Worm (Caenorhabditis elegans) whole organism, L2 larva: Measurements from ENCODE around the gene nuo-3.

Experiments
- C34F6.9 ChIP-seq: fragments of 150-350 bp; optimal IDR thresholded peaks from 2 replicates; lab custom pipeline; 2014; ENCODE audit warnings: missing biosample characterization, missing genetic modification characterization
- F13H6.1 ChIP-seq: sonication (generic microtip); optimal IDR thresholded peaks from 2 replicates; lab custom pipeline; 2016; ENCODE audit warnings: missing genetic modification characterization, missing compliant biosample characterization
- R02D3.7 ChIP-seq: fragments of 150-350 bp; optimal IDR thresholded peaks from 2 replicates; lab custom pipeline; 2014; ENCODE audit warnings: missing biosample characterization, missing genetic modification characterization
- Y55F3AM.14 ChIP-seq: fragments of 200-800 bp; sonication (Bioruptor generic); optimal IDR thresholded peaks from 2 replicates; lab custom pipeline; 2018; ENCODE audit warnings: mild to moderate bottlenecking, missing genetic modification characterization, missing compliant biosample characterization
- alr-1 ChIP-seq: fragments of 150-350 bp; optimal IDR thresholded peaks from 2 replicates; lab custom pipeline; 2014; ENCODE audit warnings: missing biosample characterization, missing genetic modification characterization
- aly-2 ChIP-seq: fragments of 150-350 bp; optimal IDR thresholded peaks from 2 replicates; lab custom pipeline; 2014; ENCODE audit warnings: missing biosample characterization, missing genetic modification characterization
- ama-1 ChIP-seq: fragments of 150-350 bp; optimal IDR thresholded peaks from 2 replicates; lab custom pipeline; 2018; ENCODE audit warnings: inconsistent platforms
- ceh-16 ChIP-seq: fragments of 150-350 bp; optimal IDR thresholded peaks from 2 replicates; lab custom pipeline; 2014; ENCODE audit warnings: missing biosample characterization, missing genetic modification characterization
- ceh-82 ChIP-seq: fragments of 150-350 bp; optimal IDR thresholded peaks from 2 replicates; lab custom pipeline; 2014; ENCODE audit warnings: missing biosample characterization, missing genetic modification characterization
- crh-2 ChIP-seq: sonication (generic microtip); optimal IDR thresholded peaks from 2 replicates; lab custom pipeline; 2017; ENCODE audit warnings: missing biosample characterization, missing genetic modification characterization
- egl-27 ChIP-seq: sonication (generic microtip); optimal IDR thresholded peaks from 3 replicates; lab custom pipeline; 2017; ENCODE audit warnings: missing biosample characterization, missing genetic modification reagents, missing genetic modification characterization
- elt-1 ChIP-seq: fragments of 150-350 bp; optimal IDR thresholded peaks from 2 replicates; lab custom pipeline; 2014; ENCODE audit warnings: missing biosample characterization, missing genetic modification characterization
- elt-3 ChIP-seq: sonication (generic microtip); optimal IDR thresholded peaks from 2 replicates; lab custom pipeline; 2017; ENCODE audit warnings: missing biosample characterization, missing genetic modification characterization
- fos-1 ChIP-seq: fragments of 150-350 bp; optimal IDR thresholded peaks from 2 replicates; lab custom pipeline; 2014; ENCODE audit warnings: missing biosample characterization, missing genetic modification characterization
- gmeb-1 ChIP-seq: fragments of 150-350 bp; optimal IDR thresholded peaks from 2 replicates; lab custom pipeline; 2014; ENCODE audit warnings: missing biosample characterization, missing genetic modification characterization
- lin-11 ChIP-seq: fragments of 150-350 bp; sonication (generic microtip); optimal IDR thresholded peaks from 2 replicates; lab custom pipeline; 2014; ENCODE audit warnings: missing biosample characterization, missing genetic modification characterization, inconsistent platforms, mixed read lengths
- lin-13 ChIP-seq: fragments of 150-350 bp; optimal IDR thresholded peaks from 2 replicates; lab custom pipeline; 2014; ENCODE audit warnings: missing biosample characterization, missing genetic modification reagents, missing genetic modification characterization
- lin-39 ChIP-seq: fragments of 150-350 bp; optimal IDR thresholded peaks from 2 replicates; lab custom pipeline; 2014; ENCODE audit warnings: missing biosample characterization, missing genetic modification reagents, missing genetic modification characterization
- lsy-2 ChIP-seq, 2 experiments: fragments of 150-350 bp in 1 of 2; sonication (generic microtip) in 1 of 2; optimal IDR thresholded peaks; 2 replicates each; lab custom pipeline; 2014 to 2017; ENCODE audit warnings: missing biosample characterization in 2 of 2, missing genetic modification characterization in 2 of 2
- mab-5 ChIP-seq: fragments of 150-350 bp; optimal IDR thresholded peaks from 2 replicates; lab custom pipeline; 2014; ENCODE audit warnings: missing biosample characterization, missing genetic modification characterization
- mbf-1 ChIP-seq: sonication (generic microtip); optimal IDR thresholded peaks from 2 replicates; lab custom pipeline; 2017; ENCODE audit warnings: missing biosample characterization, missing genetic modification characterization
- mdl-1 ChIP-seq, 2 experiments: fragments of 150-350 bp in 1 of 2; sonication (generic microtip) in 1 of 2; optimal IDR thresholded peaks; 2 replicates each; lab custom pipeline; 2017; ENCODE audit warnings: missing biosample characterization in 2 of 2, missing genetic modification characterization in 2 of 2
- nhr-11 ChIP-seq: fragments of 150-350 bp; optimal IDR thresholded peaks from 2 replicates; lab custom pipeline; 2014; ENCODE audit warnings: missing biosample characterization, missing genetic modification characterization
- nhr-12 ChIP-seq: fragments of 150-350 bp; optimal IDR thresholded peaks from 2 replicates; lab custom pipeline; 2014; ENCODE audit warnings: missing biosample characterization, missing genetic modification characterization
- nhr-129 ChIP-seq: fragments of 150-350 bp; optimal IDR thresholded peaks from 2 replicates; lab custom pipeline; 2014; ENCODE audit warnings: missing biosample characterization, missing genetic modification characterization
- nhr-21 ChIP-seq: fragments of 150-350 bp; optimal IDR thresholded peaks from 2 replicates; lab custom pipeline; 2014; ENCODE audit warnings: missing biosample characterization, missing genetic modification characterization
- nhr-23 ChIP-seq: fragments of 150-350 bp; optimal IDR thresholded peaks from 2 replicates; lab custom pipeline; 2014; ENCODE audit warnings: missing biosample characterization, missing genetic modification reagents, missing genetic modification characterization
- nhr-237 ChIP-seq: fragments of 150-350 bp; optimal IDR thresholded peaks from 2 replicates; lab custom pipeline; 2014; ENCODE audit warnings: missing biosample characterization, missing genetic modification characterization
- nhr-25 ChIP-seq: fragments of 150-350 bp; sonication (generic microtip); optimal IDR thresholded peaks from 3 replicates; lab custom pipeline; 2014; ENCODE audit warnings: missing biosample characterization, missing genetic modification characterization
- nhr-6 ChIP-seq: fragments of 150-350 bp; optimal IDR thresholded peaks from 2 replicates; lab custom pipeline; 2014; ENCODE audit warnings: missing biosample characterization, missing genetic modification characterization
- peb-1 ChIP-seq: fragments of 150-350 bp; optimal IDR thresholded peaks from 2 replicates; lab custom pipeline; 2014; ENCODE audit warnings: missing biosample characterization, missing genetic modification characterization
- skn-1 ChIP-seq: sonication (generic microtip); optimal IDR thresholded peaks from 2 replicates; lab custom pipeline; 2017; ENCODE audit warnings: missing biosample characterization, missing genetic modification characterization
- sma-3 ChIP-seq: sonication (generic microtip); optimal IDR thresholded peaks from 2 replicates; lab custom pipeline; 2016; ENCODE audit warnings: missing genetic modification reagents, missing genetic modification characterization, missing compliant biosample characterization
- sma-9 ChIP-seq, 2 experiments: fragments of 150-350 bp in 1 of 2; sonication (generic microtip) in 1 of 2; optimal IDR thresholded peaks; 2 replicates each; lab custom pipeline; 2014 to 2016; ENCODE audit warnings: missing genetic modification characterization in 2 of 2, mild to moderate bottlenecking in 1 of 2, missing biosample characterization in 1 of 2, missing compliant biosample characterization in 1 of 2, missing genetic modification reagents in 1 of 2, moderate library complexity in 1 of 2
- snpc-4 ChIP-seq: fragments of 150-350 bp; optimal IDR thresholded peaks from 2 replicates; lab custom pipeline; 2014; ENCODE audit warnings: missing biosample characterization, missing genetic modification characterization
- unc-39 ChIP-seq: fragments of 150-350 bp; optimal IDR thresholded peaks from 2 replicates; lab custom pipeline; 2014; ENCODE audit warnings: missing biosample characterization, missing genetic modification characterization
- unc-55 ChIP-seq: fragments of 150-350 bp; sonication (generic microtip); optimal IDR thresholded peaks from 3 replicates; lab custom pipeline; 2014; ENCODE audit warnings: missing biosample characterization, missing genetic modification reagents, missing genetic modification characterization
- unc-62 ChIP-seq: fragments of 150-350 bp; optimal IDR thresholded peaks from 2 replicates; lab custom pipeline; 2014; ENCODE audit warnings: missing biosample characterization, missing genetic modification reagents, missing genetic modification characterization
- ztf-1 ChIP-seq: fragments of 200-800 bp; sonication (Bioruptor generic); conservative IDR thresholded peaks from 2 replicates; pipeline ENCODE4 v1.3.6; 2022; ENCODE audit warnings: missing genetic modification characterization, missing compliant biosample characterization
- ztf-11 ChIP-seq: sonication (generic microtip); optimal IDR thresholded peaks from 2 replicates; lab custom pipeline; 2017; ENCODE audit warnings: missing biosample characterization, missing genetic modification characterization

nuo-3 gene

ce11 chrIV:14793900-14794624 lies 3.3 kb downstream of the nuo-3 start (continued):
- TF ChIP-seq R02D3.7 (no peak), nhr-25 (tag; lab: Kevin White, UChicago) (peak; percentile 65), lsy-2 (tag; optimal IDR thresholded peaks at IDR 0.05; lab: Kevin White, UChicago) (peak; percentile 4 to 47), aly-2 (tag; lab: Kevin White, UChicago) (no peak), lin-11 (tag; lab: Kevin White, UChicago) (no peak), ama-1 (no peak), ceh-82 (no peak), mbf-1 (tag; lab: Kevin White, UChicago) (no peak), nhr-21 (tag; lab: Kevin White, UChicago) (peak; percentile 10), egl-27 (tag; lab: Kevin White, UChicago) (no peak), nhr-237 (tag; lab: Kevin White, UChicago) (no peak), mdl-1 (tag; optimal IDR thresholded peaks at IDR 0.05; lab: Kevin White, UChicago) (peak; percentile 16 to 22), F13H6.1 (tag; lab: Kevin White, UChicago) (peak; percentile 61), Y55F3AM.14 (GFP tag; lab: Kevin White, UChicago) (no peak), lin-13 (GFP tag; lab: Kevin White, UChicago) (peak; percentile 71), ceh-16 (tag; lab: Kevin White, UChicago) (peak; percentile 54), skn-1 (tag; lab: Kevin White, UChicago) (no peak)
- TF ChIP-seq, all 48 proteins: peak for 18

- TF ChIP-seq ama-1 (peak; percentile 45), Y55F3AM.14 (GFP tag; lab: Kevin White, UChicago) (no peak), lsy-2 (tag; optimal IDR thresholded peaks at IDR 0.05; lab: Kevin White, UChicago) (peak in 1 of 2 experiments; percentile 33), nhr-11 (tag; lab: Kevin White, UChicago) (no peak), unc-55 (GFP tag; lab: Kevin White, UChicago) (no peak)
Observed at ce11 chrIV:14792602-14793232, 4.6 kb downstream of the nuo-3 start, which contains the start of gene gdi-1. TSS of gene gdi-1 (minus strand) at chrIV:14792887.

ce11 chrIV:14790579-14790978 lies 6.8 kb downstream of the nuo-3 start:
- TF ChIP-seq nhr-23 (tag; lab: Kevin White, UChicago), result no peak
- no peak for TF ChIP-seq crh-2 (tag; lab: Kevin White, UChicago)
- no peak for TF ChIP-seq lin-11 (tag; lab: Kevin White, UChicago)
- no peak for TF ChIP-seq nhr-12 (tag; lab: Kevin White, UChicago)
- TF ChIP-seq nhr-11 (tag; lab: Kevin White, UChicago), result no peak
- TF ChIP-seq nhr-21 (tag; lab: Kevin White, UChicago), result no peak
- TF ChIP-seq fos-1 (tag; lab: Kevin White, UChicago), result no peak
- TF ChIP-seq nhr-6 (tag; lab: Kevin White, UChicago), result no peak
- TF ChIP-seq elt-3 (tag; lab: Kevin White, UChicago), result no peak
- TF ChIP-seq lsy-2 (tag; optimal IDR thresholded peaks at IDR 0.05; lab: Kevin White, UChicago), result peak in 1 of 2 experiments; percentile 13
- peak; percentile 18 for TF ChIP-seq ama-1
- TF ChIP-seq alr-1 (tag; lab: Kevin White, UChicago), result no peak

ce11 chrIV:14786374-14787136 lies 10.8 kb downstream of the nuo-3 start, which contains the start of gene melo-1:
TSS of gene melo-1 (plus strand) at chrIV:14787031.
- TF ChIP-seq ama-1 (peak; percentile 25), nhr-129 (peak; percentile 22), unc-39 (no peak), mab-5 (peak; percentile 23), peb-1 (tag; lab: Kevin White, UChicago) (no peak), unc-62 (GFP tag; lab: Kevin White, UChicago) (no peak), nhr-11 (tag; lab: Kevin White, UChicago) (no peak), sma-9 (GFP tag; optimal IDR thresholded peaks at IDR 0.05; lab: Kevin White, UChicago) (peak; percentile 4), sma-9 (tag; optimal IDR thresholded peaks at IDR 0.05; lab: Kevin White, UChicago) (no peak), skn-1 (tag; lab: Kevin White, UChicago) (no peak), elt-3 (tag; lab: Kevin White, UChicago) (no peak), elt-1 (tag; lab: Kevin White, UChicago) (no peak), C34F6.9 (tag; lab: Kevin White, UChicago) (peak; percentile 90), lin-39 (no peak), ztf-11 (tag; lab: Kevin White, UChicago) (no peak), sma-3 (GFP tag; lab: Kevin White, UChicago) (peak; percentile 39), ceh-16 (tag; lab: Kevin White, UChicago) (no peak), nhr-6 (tag; lab: Kevin White, UChicago) (peak; percentile 14), alr-1 (tag; lab: Kevin White, UChicago) (no peak), lsy-2 (tag; optimal IDR thresholded peaks at IDR 0.05; lab: Kevin White, UChicago) (peak in 1 of 2 experiments; percentile 62), unc-55 (GFP tag; lab: Kevin White, UChicago) (peak; percentile 56), ceh-82 (no peak), egl-27 (tag; lab: Kevin White, UChicago) (peak; percentile 5), F13H6.1 (tag; lab: Kevin White, UChicago) (peak; percentile 55), gmeb-1 (peak; percentile 60), ztf-1 (no peak), fos-1 (tag; lab: Kevin White, UChicago) (peak; percentile 32), snpc-4 (tag; lab: Kevin White, UChicago) (no peak), Y55F3AM.14 (GFP tag; lab: Kevin White, UChicago) (no peak)
